Fruit fly (Drosophila melanogaster) whole organism, prepupa: ENCODE data around the gene CG6321.

Experiments used
- Blimp-1 ChIP-seq: fragments of 200-800 bp; sonication (Bioruptor generic); optimal IDR thresholded peaks from 3 replicates; lab custom pipeline; 2017; ENCODE audit warnings: missing biosample characterization, missing genetic modification characterization, mild to moderate bottlenecking, moderate library complexity, missing genetic modification reagents
- CG10631 ChIP-seq: fragments of 200-800 bp; sonication (Bioruptor generic); optimal IDR thresholded peaks from 2 replicates; lab custom pipeline; 2016; ENCODE audit warnings: missing biosample characterization, missing genetic modification characterization
- CG11294 ChIP-seq: fragments of 200-800 bp; sonication (Bioruptor generic); IDR thresholded peaks from 2 replicates; pipeline ENCODE4 v1.3.6; 2022; ENCODE audit warnings: missing biosample characterization, missing genetic modification characterization
- CG11902 ChIP-seq: fragments of 200-800 bp; sonication (Bioruptor generic); optimal IDR thresholded peaks from 3 replicates; lab custom pipeline; 2016; ENCODE audit warnings: missing biosample characterization, missing genetic modification characterization
- CG1621 ChIP-seq: fragments of 200-800 bp; sonication (Bioruptor generic); optimal IDR thresholded peaks from 3 replicates; lab custom pipeline; 2018; ENCODE audit warnings: missing biosample characterization, mild to moderate bottlenecking, missing genetic modification characterization
- CG16779 ChIP-seq: fragments of 200-800 bp; sonication (Bioruptor generic); optimal IDR thresholded peaks from 3 replicates; lab custom pipeline; 2017; ENCODE audit warnings: missing biosample characterization, mild to moderate bottlenecking, missing genetic modification characterization
- CG3032 ChIP-seq: fragments of 200-800 bp; optimal IDR thresholded peaks from 2 replicates; lab custom pipeline; 2019; ENCODE audit warnings: missing biosample characterization, mild to moderate bottlenecking, missing genetic modification characterization, moderate library complexity
- CG31627 ChIP-seq: fragments of 200-800 bp; sonication (Bioruptor generic); optimal IDR thresholded peaks from 3 replicates; lab custom pipeline; 2016; ENCODE audit warnings: missing biosample characterization, missing genetic modification characterization
- CG32006 ChIP-seq: fragments of 200-800 bp; sonication (Bioruptor generic); optimal IDR thresholded peaks from 3 replicates; lab custom pipeline; 2017; ENCODE audit warnings: missing biosample characterization, mild to moderate bottlenecking, missing genetic modification characterization
- CG6163 ChIP-seq: fragments of 200-800 bp; sonication (Bioruptor generic); IDR thresholded peaks from 3 replicates; pipeline ENCODE4 v1.3.6; 2022; ENCODE audit warnings: missing biosample characterization, missing genetic modification characterization
- CG6854 ChIP-seq: fragments of 200-800 bp; sonication (Bioruptor generic); optimal IDR thresholded peaks from 2 replicates; lab custom pipeline; 2017; ENCODE audit warnings: missing biosample characterization, mild to moderate bottlenecking, missing genetic modification characterization
- CG7368 ChIP-seq: fragments of 200-800 bp; sonication (Bioruptor generic); optimal IDR thresholded peaks from 3 replicates; lab custom pipeline; 2016; ENCODE audit warnings: missing biosample characterization, missing genetic modification characterization
- CG8119 ChIP-seq: fragments of 200-800 bp; sonication (Bioruptor generic); IDR thresholded peaks from 3 replicates; pipeline ENCODE4 v1.3.6; 2022; ENCODE audit warnings: missing biosample characterization, missing genetic modification characterization
- CG8632 ChIP-seq: fragments of 200-800 bp; sonication (Bioruptor generic); optimal IDR thresholded peaks from 3 replicates; lab custom pipeline; 2016; ENCODE audit warnings: missing biosample characterization, missing genetic modification characterization
- Eip75B ChIP-seq: fragments of 200-800 bp; sonication (Bioruptor generic); optimal IDR thresholded peaks from 3 replicates; lab custom pipeline; 2016; ENCODE audit warnings: missing biosample characterization, missing genetic modification characterization
- Eip78C ChIP-seq: fragments of 200-800 bp; sonication (Bioruptor generic); peaks from one replicate; lab custom pipeline; 2016; ENCODE audit warnings: missing biosample characterization, missing genetic modification characterization
- Ets21C ChIP-seq: fragments of 200-800 bp; sonication (Bioruptor generic); optimal IDR thresholded peaks from 3 replicates; lab custom pipeline; 2016; ENCODE audit warnings: missing biosample characterization, missing genetic modification characterization
- Hr38 ChIP-seq: sonication (Bioruptor generic); optimal IDR thresholded peaks from 2 replicates; lab custom pipeline; 2016; ENCODE audit warnings: missing biosample characterization, missing genetic modification characterization
- Hr39 ChIP-seq: fragments of 200-800 bp; sonication (Bioruptor generic); optimal IDR thresholded peaks from 2 replicates; lab custom pipeline; 2016; ENCODE audit warnings: missing biosample characterization, missing genetic modification characterization
- Met ChIP-seq: fragments of 200-800 bp; sonication (Bioruptor generic); optimal IDR thresholded peaks from 3 replicates; lab custom pipeline; 2016; ENCODE audit warnings: missing biosample characterization, missing genetic modification characterization
- Smox ChIP-seq: fragments of 200-800 bp; sonication (Bioruptor generic); optimal IDR thresholded peaks from 3 replicates; lab custom pipeline; 2016; ENCODE audit warnings: missing biosample characterization, missing genetic modification characterization
- Sox102F ChIP-seq: fragments of 200-800 bp; sonication (Bioruptor generic); optimal IDR thresholded peaks from 2 replicates; lab custom pipeline; 2016; ENCODE audit warnings: missing biosample characterization, mild to moderate bottlenecking, missing genetic modification characterization
- Sox14 ChIP-seq: fragments of 200-800 bp; sonication (Bioruptor generic); optimal IDR thresholded peaks from 3 replicates; lab custom pipeline; 2016; ENCODE audit warnings: missing biosample characterization, missing genetic modification characterization
- Sox15 ChIP-seq: fragments of 200-800 bp; sonication (Bioruptor generic); optimal IDR thresholded peaks from 3 replicates; lab custom pipeline; 2016; ENCODE audit warnings: missing biosample characterization, missing genetic modification characterization
- achi ChIP-seq: fragments of 200-800 bp; sonication (Bioruptor generic); optimal IDR thresholded peaks from 3 replicates; lab custom pipeline; 2016; ENCODE audit warnings: missing biosample characterization, missing genetic modification characterization
- cyc ChIP-seq: fragments of 200-800 bp; sonication (Bioruptor generic); optimal IDR thresholded peaks from 3 replicates; lab custom pipeline; 2016; ENCODE audit warnings: missing biosample characterization, missing genetic modification characterization
- dsx ChIP-seq: fragments of 200-800 bp; optimal IDR thresholded peaks from 3 replicates; lab custom pipeline; 2019; ENCODE audit warnings: missing biosample characterization, mild to moderate bottlenecking, missing genetic modification characterization, moderate library complexity; ENCODE audit not compliant: poor library complexity, severe bottlenecking
- eg ChIP-seq: fragments of 200-800 bp; sonication (Bioruptor generic); IDR thresholded peaks from 3 replicates; pipeline ENCODE4 v1.3.6; 2022; ENCODE audit warnings: missing biosample characterization, missing genetic modification characterization
- fd59A ChIP-seq: fragments of 200-800 bp; sonication (Bioruptor generic); optimal IDR thresholded peaks from 2 replicates; lab custom pipeline; 2017; ENCODE audit warnings: missing biosample characterization, mild to moderate bottlenecking, missing genetic modification characterization, missing genetic modification reagents
- fd85E ChIP-seq: fragments of 200-800 bp; sonication (Bioruptor generic); optimal IDR thresholded peaks from 3 replicates; lab custom pipeline; 2016; ENCODE audit warnings: missing biosample characterization, missing genetic modification characterization
- fkh ChIP-seq: fragments of 200-800 bp; sonication (Bioruptor generic); optimal IDR thresholded peaks from 3 replicates; lab custom pipeline; 2017; ENCODE audit warnings: missing biosample characterization, mild to moderate bottlenecking, missing genetic modification characterization, moderate library complexity
- net ChIP-seq: fragments of 200-800 bp; sonication (Bioruptor generic); optimal IDR thresholded peaks from 3 replicates; lab custom pipeline; 2016; ENCODE audit warnings: missing biosample characterization, missing genetic modification characterization
- salr ChIP-seq, 2 experiments: fragments of 200-800 bp; sonication (Bioruptor generic); optimal IDR thresholded peaks; 3 replicates each; lab custom pipeline; 2016 to 2018; ENCODE audit warnings: missing biosample characterization in 2 of 2, missing genetic modification characterization in 2 of 2, mild to moderate bottlenecking in 1 of 2
- ss ChIP-seq, 2 experiments: fragments of 200-800 bp; sonication (Bioruptor generic); optimal IDR thresholded peaks; 2 replicates in 1 of 2; 3 replicates in 1 of 2; lab custom pipeline; 2017 to 2018; ENCODE audit warnings: mild to moderate bottlenecking in 2 of 2, missing biosample characterization in 2 of 2, missing genetic modification characterization in 2 of 2, moderate library complexity in 1 of 2
- svp ChIP-seq: fragments of 200-800 bp; sonication (Bioruptor generic); peaks from one replicate; lab custom pipeline; 2016; ENCODE audit warnings: missing biosample characterization, missing genetic modification characterization
- vri ChIP-seq: fragments of 200-800 bp; sonication (Bioruptor generic); optimal IDR thresholded peaks from 3 replicates; lab custom pipeline; 2016; ENCODE audit warnings: missing biosample characterization, mild to moderate bottlenecking, missing genetic modification characterization

CG6321 gene

dm6 chr3L:11031784-11032183 lies 29.2 kb downstream of the CG6321 start (continued):
- TF ChIP-seq Ets21C (GFP tag; lab: Kevin White, UChicago), result no peak
- TF ChIP-seq Blimp-1 (GFP tag; lab: Kevin White, UChicago), result no peak
- no peak for TF ChIP-seq CG6854 (GFP tag; lab: Kevin White, UChicago)
- no peak for TF ChIP-seq cyc (GFP tag; lab: Kevin White, UChicago)
- peak; percentile 20 to 35 for TF ChIP-seq ss (GFP tag; optimal IDR thresholded peaks at IDR 0.05; lab: Kevin White, UChicago)
- TF ChIP-seq CG11902 (GFP tag; lab: Kevin White, UChicago), result no peak
- TF ChIP-seq Sox102F (GFP tag; lab: Kevin White, UChicago), result no peak
- no peak for TF ChIP-seq CG16779 (tag; lab: Kevin White, UChicago)
- peak; percentile 74 for TF ChIP-seq CG32006 (GFP tag; lab: Kevin White, UChicago)
- TF ChIP-seq achi, result peak; percentile 44
- TF ChIP-seq Eip78C (GFP tag; lab: Kevin White, UChicago), result peak; percentile 79
- TF ChIP-seq Eip75B, result no peak
- peak; percentile 51 for TF ChIP-seq CG3032 (tag; lab: Kevin White, UChicago)
- no peak for TF ChIP-seq Hr39
- no peak for TF ChIP-seq vri (GFP tag; lab: Kevin White, UChicago)
- TF ChIP-seq Sox15, result no peak
- TF ChIP-seq eg (GFP tag; lab: Robert Waterston, UW), result peak; percentile 67
- TF ChIP-seq net (GFP tag; lab: Kevin White, UChicago), result no peak
- no peak for TF ChIP-seq CG7368 (GFP tag; lab: Kevin White, UChicago)
- TF ChIP-seq, all 60 proteins: peak for 31

- no peak for TF ChIP-seq CG10631 (GFP tag; lab: Kevin White, UChicago)
- no peak for TF ChIP-seq Smox
- no peak for TF ChIP-seq CG8119 (GFP tag; lab: Robert Waterston, UW)
- TF ChIP-seq ss (GFP tag; optimal IDR thresholded peaks at IDR 0.05; lab: Kevin White, UChicago), result no peak
These were observed 33.7 kb downstream of the CG6321 start, which contains the start of gene CG32081 for dm6 chr3L:11027279-11027678. Gene CG32081, plus strand, starts transcription at chr3L:11027579.

dm6 chr3L:11025261-11025660 lies 35.8 kb downstream of the CG6321 start, which contains the start of gene CG32079:
Gene CG32079, plus strand, starts transcription at chr3L:11025561.
- TF ChIP-seq Met (GFP tag; lab: Kevin White, UChicago) (no peak), CG6163 (GFP tag; lab: Robert Waterston, UW) (no peak), ss (GFP tag; optimal IDR thresholded peaks at IDR 0.05; lab: Kevin White, UChicago) (no peak), svp (GFP tag; lab: Kevin White, UChicago) (no peak), Smox (no peak), Sox14 (GFP tag; lab: Kevin White, UChicago) (no peak), net (GFP tag; lab: Kevin White, UChicago) (no peak), CG31627 (GFP tag; lab: Kevin White, UChicago) (no peak), CG8632 (GFP tag; lab: Kevin White, UChicago) (no peak), CG8119 (GFP tag; lab: Robert Waterston, UW) (no peak), Hr39 (no peak), CG11294 (GFP tag; lab: Robert Waterston, UW) (no peak), dsx (no peak), fd59A (GFP tag; lab: Kevin White, UChicago) (no peak), salr (GFP tag; optimal IDR thresholded peaks at IDR 0.05; lab: Kevin White, UChicago) (no peak), fd85E (no peak)
- TF ChIP-seq, all 60 proteins: peak for 0

- TF ChIP-seq fkh (GFP tag; lab: Kevin White, UChicago) (no peak), CG1621 (tag; lab: Kevin White, UChicago) (no peak), Sox15 (no peak), Hr38 (GFP tag; lab: Kevin White, UChicago) (no peak)
These were observed 37.8 kb downstream of the CG6321 start, which contains the start of gene Fad2 for dm6 chr3L:11023235-11023634. Gene Fad2, plus strand, starts transcription at chr3L:11023535.
